Worm (Caenorhabditis elegans) whole organism, L1 larva: ENCODE data around the gene F40F8.4.
A peak's percentile ranks its signal among the peaks of the same experiment; 100 is the strongest.

Experiments used
- C16A3.4 ChIP-seq: fragments of 150-350 bp; optimal IDR thresholded peaks from 2 replicates; lab custom pipeline; 2014; ENCODE audit warnings: missing biosample characterization, missing genetic modification characterization
- C34B4.2 ChIP-seq: sonication (generic microtip); optimal IDR thresholded peaks from 2 replicates; lab custom pipeline; 2017; ENCODE audit warnings: mild to moderate bottlenecking, missing genetic modification characterization, missing compliant biosample characterization
- F16B12.6 ChIP-seq: fragments of 150-350 bp; optimal IDR thresholded peaks from 2 replicates; lab custom pipeline; 2014; ENCODE audit warnings: missing biosample characterization, missing genetic modification characterization
- aly-2 ChIP-seq: fragments of 150-350 bp; optimal IDR thresholded peaks from 2 replicates; lab custom pipeline; 2014; ENCODE audit warnings: missing biosample characterization, missing genetic modification characterization
- ama-1 ChIP-seq: fragments of 150-350 bp; optimal IDR thresholded peaks from 2 replicates; lab custom pipeline; 2014
- blmp-1 ChIP-seq: fragments of 150-350 bp; optimal IDR thresholded peaks from 2 replicates; lab custom pipeline; 2014; ENCODE audit warnings: missing biosample characterization, missing genetic modification characterization
- ceh-63 ChIP-seq: fragments of 200-800 bp; sonication (Bioruptor generic); optimal IDR thresholded peaks from 2 replicates; lab custom pipeline; 2018; ENCODE audit warnings: mild to moderate bottlenecking, missing genetic modification characterization, missing compliant biosample characterization
- ceh-8 ChIP-seq: fragments of 200-800 bp; sonication (Bioruptor generic); optimal IDR thresholded peaks from 2 replicates; lab custom pipeline; 2018; ENCODE audit warnings: mild to moderate bottlenecking, missing genetic modification characterization, moderate library complexity, missing compliant biosample characterization
- ceh-82 ChIP-seq, 3 experiments: fragments of 150-350 bp in 1 of 3; sonication (generic microtip) in 2 of 3; optimal IDR thresholded peaks; 2 replicates each; lab custom pipeline; 2014 to 2017; ENCODE audit warnings: missing biosample characterization in 3 of 3, missing genetic modification characterization in 3 of 3
- ceh-90 ChIP-seq: sonication (generic microtip); optimal IDR thresholded peaks from 2 replicates; lab custom pipeline; 2016; ENCODE audit warnings: missing genetic modification characterization, missing compliant biosample characterization
- dpl-1 ChIP-seq, 3 experiments: fragments of 150-350 bp in 2 of 3; sonication (generic microtip) in 1 of 3; optimal IDR thresholded peaks; 2 replicates each; lab custom pipeline; 2014 to 2017; ENCODE audit warnings: missing biosample characterization in 3 of 3, missing genetic modification characterization in 3 of 3, missing genetic modification reagents in 3 of 3
- dsc-1 ChIP-seq: sonication (generic microtip); optimal IDR thresholded peaks from 2 replicates; lab custom pipeline; 2016; ENCODE audit warnings: mild to moderate bottlenecking, missing genetic modification characterization, missing compliant biosample characterization
- efl-1 ChIP-seq, 4 experiments: fragments of 150-350 bp; optimal IDR thresholded peaks in 3 of 4; peaks in 1 of 4; 1 replicate in 1 of 4; 2 replicates in 3 of 4; lab custom pipeline; 2014; ENCODE audit warnings: missing biosample characterization in 2 of 4, missing genetic modification characterization in 2 of 4, missing genetic modification reagents in 2 of 4
- efl-3 ChIP-seq: fragments of 200-800 bp; sonication (Bioruptor generic); optimal IDR thresholded peaks from 2 replicates; lab custom pipeline; 2018; ENCODE audit warnings: mild to moderate bottlenecking, missing genetic modification characterization, missing compliant biosample characterization
- egl-13 ChIP-seq: sonication (generic microtip); optimal IDR thresholded peaks from 2 replicates; lab custom pipeline; 2016; ENCODE audit warnings: missing genotype, missing genetic modification reagents, missing genetic modification characterization, missing compliant biosample characterization
- egl-27 ChIP-seq, 2 experiments: fragments of 150-350 bp in 1 of 2; sonication (generic microtip); optimal IDR thresholded peaks; 3 replicates each; lab custom pipeline; 2017 to 2018; ENCODE audit warnings: missing biosample characterization in 2 of 2, missing genetic modification characterization in 2 of 2, missing genetic modification reagents in 2 of 2
- elt-2 ChIP-seq: sonication (generic microtip); optimal IDR thresholded peaks from 2 replicates; lab custom pipeline; 2016; ENCODE audit warnings: missing genetic modification characterization, mild to moderate bottlenecking, inconsistent platforms, missing compliant biosample characterization, missing genetic modification reagents
- fos-1 ChIP-seq: fragments of 150-350 bp; optimal IDR thresholded peaks from 2 replicates; lab custom pipeline; 2014; ENCODE audit warnings: missing biosample characterization, missing genetic modification characterization
- hlh-4 ChIP-seq: sonication (generic microtip); optimal IDR thresholded peaks from 2 replicates; lab custom pipeline; 2016; ENCODE audit warnings: mild to moderate bottlenecking, missing genetic modification characterization, missing compliant biosample characterization
- lin-14 ChIP-seq: fragments of 200-800 bp; sonication (Bioruptor generic); optimal IDR thresholded peaks from 2 replicates; lab custom pipeline; 2018; ENCODE audit warnings: mild to moderate bottlenecking, missing genetic modification characterization, moderate library complexity, missing compliant biosample characterization
- lin-35 ChIP-seq, 2 experiments: fragments of 150-350 bp; optimal IDR thresholded peaks; 2 replicates each; lab custom pipeline; 2014; ENCODE audit warnings: missing biosample characterization in 2 of 2, missing genetic modification characterization in 2 of 2, missing genetic modification reagents in 2 of 2
- lsy-2 ChIP-seq, 2 experiments: fragments of 150-350 bp; optimal IDR thresholded peaks; 2 replicates each; lab custom pipeline; 2014; ENCODE audit warnings: missing biosample characterization in 2 of 2, missing genetic modification characterization in 2 of 2
- mdl-1 ChIP-seq, 2 experiments: fragments of 150-350 bp; optimal IDR thresholded peaks; 2 replicates each; lab custom pipeline; 2014 to 2017; ENCODE audit warnings: missing biosample characterization in 2 of 2, missing genetic modification characterization in 2 of 2, inconsistent platforms in 1 of 2
- nhr-11 ChIP-seq: fragments of 150-350 bp; optimal IDR thresholded peaks from 2 replicates; lab custom pipeline; 2014; ENCODE audit warnings: missing biosample characterization, missing genetic modification characterization
- nhr-12 ChIP-seq: sonication (generic microtip); optimal IDR thresholded peaks from 2 replicates; lab custom pipeline; 2017; ENCODE audit warnings: missing biosample characterization, missing genetic modification characterization
- nhr-19 ChIP-seq: fragments of 200-800 bp; sonication (Bioruptor generic); conservative IDR thresholded peaks from 2 replicates; pipeline ENCODE4 v1.3.6; 2022; ENCODE audit warnings: missing genetic modification characterization, missing compliant biosample characterization
- nhr-20 ChIP-seq: sonication (generic microtip); optimal IDR thresholded peaks from 2 replicates; lab custom pipeline; 2016; ENCODE audit warnings: mild to moderate bottlenecking, missing genetic modification characterization, missing compliant biosample characterization
- nhr-47 ChIP-seq: sonication (generic microtip); optimal IDR thresholded peaks from 2 replicates; lab custom pipeline; 2016; ENCODE audit warnings: mild to moderate bottlenecking, missing genetic modification characterization, moderate library complexity, missing compliant biosample characterization
- nhr-71 ChIP-seq: sonication (generic microtip); optimal IDR thresholded peaks from 2 replicates; lab custom pipeline; 2016; ENCODE audit warnings: mild to moderate bottlenecking, missing genetic modification characterization, moderate library complexity, missing compliant biosample characterization
- nhr-77 ChIP-seq: fragments of 150-350 bp; optimal IDR thresholded peaks from 2 replicates; lab custom pipeline; 2014; ENCODE audit warnings: missing biosample characterization, missing genetic modification characterization
- nhr-84 ChIP-seq: sonication (generic microtip); optimal IDR thresholded peaks from 2 replicates; lab custom pipeline; 2017; ENCODE audit warnings: missing biosample characterization, missing genetic modification characterization
- nhr-90 ChIP-seq: sonication (generic microtip); optimal IDR thresholded peaks from 2 replicates; lab custom pipeline; 2016; ENCODE audit warnings: mild to moderate bottlenecking, missing genetic modification characterization, missing compliant biosample characterization; ENCODE audit not compliant: poor library complexity
- pag-3 ChIP-seq: sonication (generic microtip); optimal IDR thresholded peaks from 2 replicates; lab custom pipeline; 2017; ENCODE audit warnings: missing genetic modification characterization, mild to moderate bottlenecking, missing compliant biosample characterization, antibody characterized with exemption, borderline replicate concordance; ENCODE audit not compliant: insufficient read depth
- rnt-1 ChIP-seq: sonication (generic microtip); optimal IDR thresholded peaks from 2 replicates; lab custom pipeline; 2016; ENCODE audit warnings: mild to moderate bottlenecking, missing genetic modification characterization, moderate library complexity, missing compliant biosample characterization
- snu-23 ChIP-seq: sonication (generic microtip); optimal IDR thresholded peaks from 2 replicates; lab custom pipeline; 2016; ENCODE audit warnings: missing genetic modification characterization, missing compliant biosample characterization
- sptf-1 ChIP-seq: fragments of 150-350 bp; optimal IDR thresholded peaks from 2 replicates; lab custom pipeline; 2014; ENCODE audit warnings: missing biosample characterization, missing genetic modification characterization
- swsn-7 ChIP-seq: sonication (generic microtip); optimal IDR thresholded peaks from 2 replicates; lab custom pipeline; 2016; ENCODE audit warnings: missing genetic modification characterization, missing compliant biosample characterization
- tbx-2 ChIP-seq: sonication (generic microtip); optimal IDR thresholded peaks from 2 replicates; lab custom pipeline; 2016; ENCODE audit warnings: missing genetic modification characterization, missing compliant biosample characterization
- unc-130 ChIP-seq: fragments of 150-350 bp; optimal IDR thresholded peaks from 2 replicates; lab custom pipeline; 2017; ENCODE audit warnings: missing biosample characterization, missing genetic modification characterization, inconsistent platforms
- zag-1 ChIP-seq: fragments of 150-350 bp; optimal IDR thresholded peaks from 2 replicates; lab custom pipeline; 2014; ENCODE audit warnings: missing biosample characterization, missing genetic modification characterization
- ztf-4 ChIP-seq: fragments of 150-350 bp; optimal IDR thresholded peaks from 2 replicates; lab custom pipeline; 2014; ENCODE audit warnings: missing biosample characterization, missing genetic modification characterization

The F40F8.4 gene

DNA sequence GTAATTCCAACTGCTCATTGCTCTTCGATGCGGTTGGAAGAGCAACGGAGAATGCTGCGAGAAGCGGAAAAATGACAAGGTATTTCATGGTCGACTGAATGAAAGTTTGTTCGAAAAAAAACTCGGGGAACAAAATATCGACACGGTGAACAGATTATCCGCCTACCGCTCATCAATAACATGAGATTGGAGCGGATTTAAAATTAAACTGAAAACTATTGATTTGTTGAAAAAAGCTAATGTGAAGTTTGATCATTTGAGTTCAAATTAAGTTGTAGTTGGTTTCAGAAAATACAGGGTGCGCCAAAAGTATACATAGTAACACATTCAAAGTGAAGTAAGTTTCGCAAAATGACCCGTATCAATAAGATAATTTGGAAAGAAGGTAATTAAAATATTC lies at the start of gene F40F8.4:
TSS of gene F40F8.4 (minus strand) at position 101 of the 400 bp plus-strand sequence.
- TF ChIP-seq ceh-90 (tag; lab: Kevin White, UChicago) (no peak), dpl-1 (GFP tag; optimal IDR thresholded peaks at IDR 0.05; lab: Kevin White, UChicago) (no peak), nhr-84 (tag; lab: Kevin White, UChicago) (no peak), snu-23 (GFP tag; lab: Kevin White, UChicago) (no peak), dsc-1 (no peak), lsy-2 (tag; optimal IDR thresholded peaks at IDR 0.05; lab: Kevin White, UChicago) (no peak), nhr-77 (tag; lab: Kevin White, UChicago) (no peak), ceh-8 (no peak), ztf-4 (no peak), nhr-90 (tag; lab: Kevin White, UChicago) (no peak), ceh-82 (tag; optimal IDR thresholded peaks at IDR 0.05; lab: Kevin White, UChicago) (no peak), egl-27 (tag; optimal IDR thresholded peaks at IDR 0.05; lab: Kevin White, UChicago) (no peak), efl-3 (GFP tag; lab: Kevin White, UChicago) (no peak), F16B12.6 (tag; lab: Kevin White, UChicago) (no peak), blmp-1 (tag; lab: Kevin White, UChicago) (no peak)

- TF ChIP-seq nhr-71, result peak; percentile 46
- peak; percentile 2 for TF ChIP-seq unc-130 (tag; lab: Kevin White, UChicago)
- TF ChIP-seq aly-2 (tag; lab: Kevin White, UChicago), result no peak
- TF ChIP-seq lin-14 (GFP tag; lab: Kevin White, UChicago), result peak; percentile 7
- no peak for TF ChIP-seq F16B12.6 (tag; lab: Kevin White, UChicago)
- no peak for TF ChIP-seq efl-1 (optimal IDR thresholded peaks at IDR 0.05; lab: Kevin White, UChicago)
- peak in 1 of 2 experiments; percentile 19 for TF ChIP-seq efl-1 (GFP tag; optimal IDR thresholded peaks at IDR 0.05 in 1 of 2; lab: Kevin White, UChicago)
- TF ChIP-seq rnt-1 (tag; lab: Kevin White, UChicago), result peak; percentile 59
Observed at ce11 chrII:11188026-11188425, 48.0 kb upstream of the F40F8.4 start, which contains the start of gene F37H8.5. Gene F37H8.5, plus strand, starts transcription at chrII:11188206.

DNA sequence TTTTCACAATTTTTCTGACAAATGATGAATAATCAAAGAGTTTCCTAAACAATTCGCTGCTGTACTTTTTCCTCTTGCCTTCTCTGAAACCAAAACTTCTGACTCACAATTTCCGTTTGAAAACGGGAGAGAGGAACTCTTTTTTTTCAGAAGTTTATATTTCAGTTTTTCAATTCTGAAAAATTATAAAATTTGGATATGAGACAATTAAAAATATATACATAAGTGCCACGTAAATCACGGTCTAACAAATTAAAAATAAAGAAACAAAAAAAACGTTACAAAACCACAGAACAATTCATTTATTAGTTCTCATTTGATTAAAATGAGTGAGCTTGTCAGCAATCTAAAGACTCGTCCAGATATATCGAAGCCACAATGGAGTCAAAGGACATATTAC lies 45.7 kb upstream of the F40F8.4 start, which contains the start of gene sfxn-1.2:
TSS of gene sfxn-1.2 (plus strand) at position 301 of the 400 bp plus-strand sequence.
- TF ChIP-seq aly-2 (tag; lab: Kevin White, UChicago), result no peak
- TF ChIP-seq nhr-20 (tag; lab: Kevin White, UChicago), result no peak
- no peak for TF ChIP-seq swsn-7 (tag; lab: Kevin White, UChicago)
- no peak for TF ChIP-seq C16A3.4 (tag; lab: Kevin White, UChicago)
- no peak for TF ChIP-seq mdl-1 (tag; optimal IDR thresholded peaks at IDR 0.05; lab: Kevin White, UChicago)
- no peak for TF ChIP-seq F16B12.6 (tag; lab: Kevin White, UChicago)
- no peak for TF ChIP-seq elt-2 (tag; lab: Kevin White, UChicago)
- no peak for TF ChIP-seq nhr-12 (tag; lab: Kevin White, UChicago)
- no peak for TF ChIP-seq egl-13 (tag; lab: Kevin White, UChicago)
- TF ChIP-seq nhr-19 (GFP tag; lab: Robert Waterston, UW), result no peak
- TF ChIP-seq ceh-8, result no peak
- TF ChIP-seq hlh-4 (tag; lab: Kevin White, UChicago), result no peak
- TF ChIP-seq lsy-2 (tag; optimal IDR thresholded peaks at IDR 0.05; lab: Kevin White, UChicago), result no peak

DNA sequence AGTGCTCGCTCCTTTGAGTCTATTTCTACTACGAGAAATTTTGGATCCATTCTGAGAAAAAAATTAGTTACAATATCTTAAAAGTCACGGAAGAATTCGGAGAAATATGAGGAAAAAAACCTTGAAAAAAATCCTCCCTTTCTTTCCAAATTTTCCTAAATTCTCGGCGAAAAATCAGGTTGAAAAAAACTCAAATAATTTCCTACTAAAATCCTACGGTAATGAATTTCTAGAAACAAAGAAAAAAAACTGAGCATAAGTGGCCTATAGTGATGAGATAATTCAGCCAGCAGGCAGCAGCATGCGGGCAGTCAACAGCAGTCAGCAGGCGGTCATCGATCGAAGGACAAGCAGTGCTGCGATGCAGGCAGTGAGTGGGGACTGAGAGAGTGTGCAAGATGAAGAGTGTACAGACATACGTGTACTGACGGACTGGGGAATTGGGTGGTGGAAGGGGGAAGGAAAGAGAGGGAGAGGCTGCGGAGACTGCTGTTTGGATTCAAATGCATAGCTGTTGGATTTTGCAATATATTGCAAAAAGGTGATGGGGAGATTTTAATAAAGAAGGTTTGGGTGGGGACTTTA lies 44.8 kb upstream of the F40F8.4 start, which contains the start of gene lir-3:
TSS of gene lir-3 (minus strand) at position 51 of the 585 bp plus-strand sequence.
- no peak for TF ChIP-seq sptf-1 (tag; lab: Kevin White, UChicago)
- TF ChIP-seq swsn-7 (tag; lab: Kevin White, UChicago), result peak; percentile 24
- no peak for TF ChIP-seq nhr-11
- TF ChIP-seq efl-1 (optimal IDR thresholded peaks at IDR 0.05; lab: Kevin White, UChicago), result peak; percentile 33 to 34
- TF ChIP-seq efl-1 (GFP tag; optimal IDR thresholded peaks at IDR 0.05 in 1 of 2; lab: Kevin White, UChicago), result peak in 1 of 2 experiments; percentile 92
- peak; percentile 51 for TF ChIP-seq rnt-1 (tag; lab: Kevin White, UChicago)
- TF ChIP-seq nhr-71, result peak; percentile 29
- no peak for TF ChIP-seq tbx-2 (tag; lab: Kevin White, UChicago)
- TF ChIP-seq ceh-90 (tag; lab: Kevin White, UChicago), result no peak
- TF ChIP-seq lin-35 (GFP tag; optimal IDR thresholded peaks at IDR 0.05; lab: Kevin White, UChicago), result peak in 1 of 2 experiments; percentile 24
- TF ChIP-seq pag-3 (tag; lab: Kevin White, UChicago), result no peak
- peak in 1 of 3 experiments; percentile 30 for TF ChIP-seq dpl-1 (GFP tag; optimal IDR thresholded peaks at IDR 0.05; lab: Kevin White, UChicago)
- peak; percentile 52 for TF ChIP-seq lin-14 (GFP tag; lab: Kevin White, UChicago)
- TF ChIP-seq ceh-82 (tag; optimal IDR thresholded peaks at IDR 0.05; lab: Kevin White, UChicago), result peak in 1 of 3 experiments; percentile 40
- TF ChIP-seq C34B4.2 (tag; lab: Kevin White, UChicago), result no peak
- TF ChIP-seq fos-1, result no peak
- peak; percentile 25 to 41 for TF ChIP-seq lsy-2 (tag; optimal IDR thresholded peaks at IDR 0.05; lab: Kevin White, UChicago)
- TF ChIP-seq zag-1, result no peak
- peak; percentile 25 for TF ChIP-seq snu-23 (GFP tag; lab: Kevin White, UChicago)
- no peak for TF ChIP-seq blmp-1 (tag; lab: Kevin White, UChicago)
- TF ChIP-seq ama-1 (lab: Kevin White, UChicago), result no peak
- TF ChIP-seq nhr-47 (tag; lab: Kevin White, UChicago), result peak; percentile 51
- no peak for TF ChIP-seq ceh-63 (GFP tag; lab: Kevin White, UChicago)
- peak; percentile 34 for TF ChIP-seq nhr-20 (tag; lab: Kevin White, UChicago)
- TF ChIP-seq nhr-19 (GFP tag; lab: Robert Waterston, UW), result peak; percentile 15; the same call in 1 of the 2 replicates
- TF ChIP-seq, all 84 proteins: peak for 13
